Fruit fly (Drosophila melanogaster) whole organism, embryonic: ENCODE results near the gene hop.

Experiments used
- Abd-B ChIP-seq: fragments of 200-800 bp; sonication (Bioruptor generic); optimal IDR thresholded peaks from 2 replicates; lab custom pipeline; 2018; ENCODE audit warnings: missing biosample characterization, mild to moderate bottlenecking, missing genetic modification characterization, moderate library complexity
- Adf1 ChIP-seq: fragments of 200-800 bp; sonication (Bioruptor generic); IDR thresholded peaks from 2 replicates; pipeline ENCODE4 v1.3.6; 2022; ENCODE audit warnings: missing biosample characterization, missing genetic modification characterization
- Aef1 ChIP-seq: fragments of 200-800 bp; sonication (Bioruptor generic); IDR thresholded peaks from 3 replicates; pipeline ENCODE4 v1.3.6; 2022; ENCODE audit warnings: missing biosample characterization, missing genetic modification characterization
- Antp ChIP-seq: fragments of 200-800 bp; sonication (Bioruptor generic); optimal IDR thresholded peaks from 3 replicates; lab custom pipeline; 2016; ENCODE audit warnings: missing biosample characterization, missing genetic modification characterization
- CG10147 ChIP-seq: fragments of 200-800 bp; sonication (Bioruptor generic); optimal IDR thresholded peaks from 2 replicates; lab custom pipeline; 2019; ENCODE audit warnings: missing biosample characterization, mild to moderate bottlenecking, missing genetic modification characterization, moderate library complexity
- CG1024 ChIP-seq: fragments of 200-800 bp; sonication (Bioruptor generic); IDR thresholded peaks from 2 replicates; pipeline ENCODE4 v1.3.6; 2022; ENCODE audit warnings: missing biosample characterization, missing genetic modification characterization
- CG11560 ChIP-seq: fragments of 200-800 bp; sonication (Bioruptor generic); IDR thresholded peaks from 3 replicates; pipeline ENCODE4 v1.3.6; 2022; ENCODE audit warnings: missing biosample characterization, missing genetic modification characterization
- CG13287 ChIP-seq: fragments of 200-800 bp; sonication (Bioruptor generic); IDR thresholded peaks from 2 replicates; pipeline ENCODE4 v1.3.6; 2022; ENCODE audit warnings: missing biosample characterization, missing genetic modification characterization; ENCODE audit not compliant: partially characterized antibody
- CG13775 ChIP-seq: fragments of 200-800 bp; sonication (Bioruptor generic); optimal IDR thresholded peaks from 3 replicates; lab custom pipeline; 2017; ENCODE audit warnings: missing biosample characterization, mild to moderate bottlenecking, missing genetic modification characterization
- CG14050 ChIP-seq: fragments of 200-800 bp; sonication (Bioruptor generic); IDR thresholded peaks from 3 replicates; pipeline ENCODE4 v1.3.6; 2022; ENCODE audit warnings: missing biosample characterization, missing genetic modification characterization
- CG15073 ChIP-seq: fragments of 200-800 bp; sonication (Bioruptor generic); optimal IDR thresholded peaks from 2 replicates; lab custom pipeline; 2016; ENCODE audit warnings: missing biosample characterization, missing genetic modification characterization
- CG15601 ChIP-seq: fragments of 200-800 bp; sonication (Bioruptor generic); optimal IDR thresholded peaks from 3 replicates; lab custom pipeline; 2019; ENCODE audit warnings: missing biosample characterization, mild to moderate bottlenecking, missing genetic modification characterization, moderate library complexity
- CG1603 ChIP-seq: fragments of 200-800 bp; sonication (Bioruptor generic); optimal IDR thresholded peaks from 2 replicates; lab custom pipeline; 2019; ENCODE audit warnings: missing biosample characterization, mild to moderate bottlenecking, missing genetic modification characterization, moderate library complexity
- CG18619 ChIP-seq: fragments of 200-800 bp; sonication (Bioruptor generic); optimal IDR thresholded peaks from 3 replicates; lab custom pipeline; 2017; ENCODE audit warnings: missing biosample characterization, mild to moderate bottlenecking, missing genetic modification characterization
- CG34224 ChIP-seq: fragments of 200-800 bp; sonication (Bioruptor generic); IDR thresholded peaks from 3 replicates; pipeline ENCODE4 v1.3.6; 2022; ENCODE audit warnings: missing biosample characterization, missing genetic modification characterization; ENCODE audit not compliant: partially characterized antibody
- CG34422 ChIP-seq: fragments of 200-800 bp; sonication (Bioruptor generic); IDR thresholded peaks from 3 replicates; pipeline ENCODE4 v1.3.6; 2022; ENCODE audit warnings: missing biosample characterization, missing genetic modification characterization
- CG3995 ChIP-seq: fragments of 200-800 bp; sonication (Bioruptor generic); optimal IDR thresholded peaks from 3 replicates; lab custom pipeline; 2016; ENCODE audit warnings: missing biosample characterization, missing genetic modification characterization
- CG4360 ChIP-seq: fragments of 200-800 bp; sonication (Bioruptor generic); IDR thresholded peaks from 2 replicates; pipeline ENCODE4 v1.3.6; 2022; ENCODE audit warnings: missing biosample characterization, missing genetic modification characterization
- CG6272 ChIP-seq: fragments of 200-800 bp; sonication (Bioruptor generic); IDR thresholded peaks from 2 replicates; pipeline ENCODE4 v1.3.6; 2022; ENCODE audit warnings: missing biosample characterization, missing genetic modification characterization
- CG6654 ChIP-seq: fragments of 200-800 bp; sonication (Bioruptor generic); optimal IDR thresholded peaks from 2 replicates; lab custom pipeline; 2017; ENCODE audit warnings: missing biosample characterization, mild to moderate bottlenecking, missing genetic modification characterization
- CG6689 ChIP-seq: fragments of 200-800 bp; sonication (Bioruptor generic); IDR thresholded peaks from 2 replicates; pipeline ENCODE4 v1.3.6; 2022; ENCODE audit warnings: missing biosample characterization, missing genetic modification characterization
- CG7928 ChIP-seq: fragments of 200-800 bp; sonication (Bioruptor generic); optimal IDR thresholded peaks from 2 replicates; lab custom pipeline; 2017; ENCODE audit warnings: missing biosample characterization, mild to moderate bottlenecking, missing genetic modification characterization
- CG8478 ChIP-seq: fragments of >200 bp; optimal IDR thresholded peaks from 2 replicates; lab custom pipeline; 2018
- D ChIP-seq, 2 experiments: fragments of 200-800 bp in 1 of 2; fragments of >200 bp in 1 of 2; sonication (Bioruptor generic) in 1 of 2; optimal IDR thresholded peaks; 2 replicates in 1 of 2; 3 replicates in 1 of 2; lab custom pipeline; 2017; ENCODE audit warnings: mild to moderate bottlenecking in 1 of 2, missing biosample characterization in 1 of 2, missing genetic modification characterization in 1 of 2, missing genetic modification reagents in 1 of 2
- Fer2 ChIP-seq: fragments of 200-800 bp; sonication (Bioruptor generic); optimal IDR thresholded peaks from 2 replicates; lab custom pipeline; 2018; ENCODE audit warnings: missing biosample characterization, mild to moderate bottlenecking, missing genetic modification characterization, moderate library complexity
- Gug ChIP-seq: fragments of 200-800 bp; sonication (Bioruptor generic); IDR thresholded peaks from 4 replicates; pipeline ENCODE4 v1.3.6; 2022; ENCODE audit warnings: missing biosample characterization, missing genetic modification characterization
- HHEX ChIP-seq: fragments of 200-800 bp; sonication (Bioruptor generic); optimal IDR thresholded peaks from 3 replicates; lab custom pipeline; 2017; ENCODE audit warnings: missing biosample characterization, mild to moderate bottlenecking, missing genetic modification characterization, missing genetic modification reagents
- HLH3B ChIP-seq: fragments of 200-800 bp; sonication (Bioruptor generic); IDR thresholded peaks from 2 replicates; pipeline ENCODE4 v1.3.6; 2022; ENCODE audit warnings: missing biosample characterization, missing genetic modification characterization
- Hr78 ChIP-seq, 2 experiments: fragments of 200-800 bp in 1 of 2; fragments of >200 bp in 1 of 2; sonication (Bioruptor generic) in 1 of 2; optimal IDR thresholded peaks; 2 replicates each; lab custom pipeline; 2017 to 2019; ENCODE audit warnings: missing biosample characterization in 2 of 2, missing genetic modification characterization in 2 of 2, mild to moderate bottlenecking in 1 of 2, moderate library complexity in 1 of 2
- Mrtf ChIP-seq: fragments of 200-800 bp; sonication (Bioruptor generic); IDR thresholded peaks from 3 replicates; pipeline ENCODE4 v1.3.6; 2022; ENCODE audit warnings: missing biosample characterization, missing genetic modification characterization
- Ravus ChIP-seq: fragments of 200-800 bp; sonication (Bioruptor generic); IDR thresholded peaks from 2 replicates; pipeline ENCODE4 v1.3.6; 2022; ENCODE audit warnings: missing biosample characterization, missing genetic modification characterization
- Trl ChIP-seq, 3 experiments: fragments of >200 bp in 2 of 3; fragments of 200-800 bp in 1 of 3; sonication (Bioruptor generic) in 1 of 3; optimal IDR thresholded peaks; 2 replicates in 1 of 3; 3 replicates in 2 of 3; lab custom pipeline; 2016 to 2017; ENCODE audit warnings: missing biosample characterization in 1 of 3, missing genetic modification characterization in 1 of 3
- Xbp1 ChIP-seq: fragments of 200-800 bp; sonication (Bioruptor generic); optimal IDR thresholded peaks from 3 replicates; lab custom pipeline; 2016; ENCODE audit warnings: missing biosample characterization, mild to moderate bottlenecking, missing genetic modification characterization
- abd-A ChIP-seq: fragments of 200-800 bp; sonication (Bioruptor generic); optimal IDR thresholded peaks from 3 replicates; lab custom pipeline; 2019; ENCODE audit warnings: missing biosample characterization, mild to moderate bottlenecking, missing genetic modification characterization, moderate library complexity
- cad ChIP-seq: fragments of >200 bp; optimal IDR thresholded peaks from 2 replicates; lab custom pipeline; 2017; ENCODE audit warnings: missing biosample characterization, missing genetic modification characterization
- chn ChIP-seq: fragments of 200-800 bp; sonication (Bioruptor generic); optimal IDR thresholded peaks from 2 replicates; lab custom pipeline; 2016; ENCODE audit warnings: missing biosample characterization, missing genetic modification characterization
- dmrt99B ChIP-seq: fragments of 200-800 bp; sonication (Bioruptor generic); optimal IDR thresholded peaks from 2 replicates; lab custom pipeline; 2018; ENCODE audit warnings: missing biosample characterization, mild to moderate bottlenecking, missing genetic modification characterization, moderate library complexity
- dysf ChIP-seq: fragments of 200-800 bp; sonication (Bioruptor generic); IDR thresholded peaks from 3 replicates; pipeline ENCODE4 v1.3.6; 2022; ENCODE audit warnings: missing biosample characterization, missing genetic modification characterization
- emc ChIP-seq: fragments of 200-800 bp; sonication (Bioruptor generic); optimal IDR thresholded peaks from 2 replicates; lab custom pipeline; 2016; ENCODE audit warnings: missing biosample characterization, missing genetic modification characterization
- ftz-f1 ChIP-seq: fragments of 200-800 bp; sonication (Bioruptor generic); optimal IDR thresholded peaks from 2 replicates; lab custom pipeline; 2016; ENCODE audit warnings: missing biosample characterization, missing genetic modification characterization
- gem ChIP-seq: fragments of 200-800 bp; sonication (Bioruptor generic); optimal IDR thresholded peaks from 2 replicates; lab custom pipeline; 2019; ENCODE audit warnings: missing biosample characterization, mild to moderate bottlenecking, missing genetic modification characterization, moderate library complexity
- hb ChIP-seq: fragments of 200-800 bp; sonication (Bioruptor generic); IDR thresholded peaks from 3 replicates; pipeline ENCODE4 v1.3.6; 2022; ENCODE audit warnings: missing biosample characterization, missing genetic modification characterization; ENCODE audit not compliant: partially characterized antibody
- hth ChIP-seq: fragments of >200 bp; optimal IDR thresholded peaks from 2 replicates; lab custom pipeline; 2017; ENCODE audit warnings: inconsistent platforms
- jing ChIP-seq: fragments of 200-800 bp; sonication (Bioruptor generic); optimal IDR thresholded peaks from 2 replicates; lab custom pipeline; 2018; ENCODE audit warnings: missing biosample characterization, mild to moderate bottlenecking, missing genetic modification characterization
- lmd ChIP-seq: fragments of 200-800 bp; sonication (Bioruptor generic); IDR thresholded peaks from 2 replicates; pipeline ENCODE4 v1.3.6; 2022; ENCODE audit warnings: missing biosample characterization, missing genetic modification characterization
- sim ChIP-seq: fragments of 200-800 bp; sonication (Bioruptor generic); IDR thresholded peaks from 2 replicates; pipeline ENCODE4 v1.3.6; 2022; ENCODE audit warnings: missing biosample characterization, missing genetic modification characterization
- slbo ChIP-seq: fragments of 200-800 bp; sonication (Bioruptor generic); IDR thresholded peaks from 2 replicates; pipeline ENCODE4 v1.3.6; 2022; ENCODE audit warnings: missing biosample characterization, missing genetic modification characterization
- sob ChIP-seq: fragments of 200-800 bp; sonication (Bioruptor generic); IDR thresholded peaks from 2 replicates; pipeline ENCODE4 v1.3.6; 2022; ENCODE audit warnings: missing biosample characterization, missing genetic modification characterization
- sr ChIP-seq: fragments of 200-800 bp; sonication (Bioruptor generic); IDR thresholded peaks from 3 replicates; pipeline ENCODE4 v1.3.6; 2022; ENCODE audit warnings: missing biosample characterization, missing genetic modification characterization
- ssp ChIP-seq: fragments of 200-800 bp; sonication (Bioruptor generic); IDR thresholded peaks from 2 replicates; pipeline ENCODE4 v1.3.6; 2022; ENCODE audit warnings: missing biosample characterization, missing genetic modification characterization
- twi ChIP-seq: fragments of 200-800 bp; optimal IDR thresholded peaks from 2 replicates; lab custom pipeline; 2019; ENCODE audit warnings: missing biosample characterization, mild to moderate bottlenecking, missing genetic modification characterization, moderate library complexity

Gene hop

dm6 chrX:11379139-11379538 lies 11.2 kb upstream of the hop start (continued):
- peak; percentile 49 for TF ChIP-seq CG6689 (GFP tag; lab: Robert Waterston, UW)
- TF ChIP-seq Antp (GFP tag; lab: Kevin White, UChicago) = peak; percentile 1
- no peak for TF ChIP-seq Trl (optimal IDR thresholded peaks at IDR 0.05; lab: Kevin White, UChicago)
- TF ChIP-seq Trl (GFP tag; optimal IDR thresholded peaks at IDR 0.05; lab: Kevin White, UChicago) = no peak
- TF ChIP-seq CG6272 (GFP tag; lab: Robert Waterston, UW) = no peak
- TF ChIP-seq CG1024 (GFP tag; lab: Robert Waterston, UW) = no peak
- no peak for TF ChIP-seq ssp (GFP tag; lab: Robert Waterston, UW)
- no peak for TF ChIP-seq Ravus (GFP tag; lab: Robert Waterston, UW)
- TF ChIP-seq twi (tag; lab: Kevin White, UChicago) = no peak
- TF ChIP-seq HHEX (GFP tag; lab: Kevin White, UChicago) = peak; percentile 29
- TF ChIP-seq CG34422 (GFP tag; lab: Robert Waterston, UW) = 0 out of 3 replicates have a peak, but pooled peaks have one; percentile 42
- 0 out of 2 replicates have a peak, but pooled peaks have one; percentile 17 for TF ChIP-seq sim (GFP tag; lab: Robert Waterston, UW)
- no peak for TF ChIP-seq emc (GFP tag; lab: Kevin White, UChicago)
- peak; percentile 70 for TF ChIP-seq dysf
- no peak for TF ChIP-seq ftz-f1 (GFP tag; lab: Kevin White, UChicago)
- no peak for TF ChIP-seq CG3995
- no peak for TF ChIP-seq CG4360 (GFP tag; lab: Robert Waterston, UW)
- TF ChIP-seq CG1603 (tag; lab: Kevin White, UChicago) = peak; percentile 61
- no peak for TF ChIP-seq abd-A
- no peak for TF ChIP-seq CG13287 (GFP tag; lab: Robert Waterston, UW)
- TF ChIP-seq Hr78 (GFP tag; optimal IDR thresholded peaks at IDR 0.05; lab: Kevin White, UChicago) = no peak
- no peak for TF ChIP-seq CG7928 (GFP tag; lab: Kevin White, UChicago)
- peak; percentile 29 for TF ChIP-seq Fer2 (tag; lab: Kevin White, UChicago)
- no peak for TF ChIP-seq Gug
- peak; percentile 55 for TF ChIP-seq gem (tag; lab: Kevin White, UChicago)
- TF ChIP-seq chn (GFP tag; lab: Kevin White, UChicago) = no peak
- TF ChIP-seq CG11560 (tag; lab: Robert Waterston, UW) = no peak
- TF ChIP-seq Abd-B (GFP tag; lab: Kevin White, UChicago) = peak; percentile 23
- TF ChIP-seq D (optimal IDR thresholded peaks at IDR 0.05; lab: Kevin White, UChicago) = no peak
- no peak for TF ChIP-seq D (GFP tag; optimal IDR thresholded peaks at IDR 0.05; lab: Kevin White, UChicago)
- TF ChIP-seq Adf1 (GFP tag; lab: Robert Waterston, UW) = no peak
- peak; percentile 65 for TF ChIP-seq slbo (GFP tag; lab: Robert Waterston, UW)
- TF ChIP-seq Mrtf = 0 out of 3 replicates have a peak, but pooled peaks have one; percentile 20
- peak; percentile 14 for TF ChIP-seq CG18619
- peak; percentile 57 for TF ChIP-seq lmd (GFP tag; lab: Robert Waterston, UW)
- no peak for TF ChIP-seq CG15073 (GFP tag; lab: Kevin White, UChicago)
- TF ChIP-seq cad (GFP tag; lab: Kevin White, UChicago) = no peak
- TF ChIP-seq CG15601 (tag; lab: Kevin White, UChicago) = no peak
- TF ChIP-seq CG6654 = no peak
- TF ChIP-seq HLH3B (GFP tag; lab: Robert Waterston, UW) = peak; percentile 61
- no peak for TF ChIP-seq CG34224 (GFP tag; lab: Robert Waterston, UW)
- TF ChIP-seq CG13775 (GFP tag; lab: Kevin White, UChicago) = no peak
- peak; percentile 40; the same call in 1 of the 3 replicates for TF ChIP-seq Aef1
- TF ChIP-seq CG14050 (GFP tag; lab: Robert Waterston, UW) = 0 out of 3 replicates have a peak, but pooled peaks have one; percentile 19
- no peak for TF ChIP-seq jing
- peak; percentile 68 for TF ChIP-seq dmrt99B
- peak; percentile 61; the same call in 1 of the 2 replicates for TF ChIP-seq sob (GFP tag; lab: Robert Waterston, UW)
- no peak for TF ChIP-seq hth (lab: Kevin White, UChicago)
- peak; percentile 19 for TF ChIP-seq Xbp1 (GFP tag; lab: Kevin White, UChicago)
- no peak for TF ChIP-seq CG8478 (lab: Kevin White, UChicago)
- TF ChIP-seq hb (GFP tag; lab: Robert Waterston, UW) = no peak
- peak; percentile 43 for TF ChIP-seq CG10147 (GFP tag; lab: Kevin White, UChicago)
- peak; percentile 16; the same call in 1 of the 3 replicates for TF ChIP-seq sr (GFP tag; lab: Robert Waterston, UW)
